Fruit fly (Drosophila melanogaster) whole organism, embryonic: Measurements from ENCODE around the gene CG45002.

Source experiments
- CG12071 ChIP-seq: fragments of 200-800 bp; sonication (Bioruptor generic); optimal IDR thresholded peaks from 3 replicates; lab custom pipeline; 2018; ENCODE audit warnings: missing biosample characterization, mild to moderate bottlenecking, missing genetic modification characterization
- CG12299 ChIP-seq: fragments of 200-800 bp; sonication (Bioruptor generic); optimal IDR thresholded peaks from 2 replicates; lab custom pipeline; 2018; ENCODE audit warnings: missing biosample characterization, mild to moderate bottlenecking, missing genetic modification characterization
- CG12391 ChIP-seq: fragments of 200-800 bp; sonication (Bioruptor generic); optimal IDR thresholded peaks from 3 replicates; lab custom pipeline; 2018; ENCODE audit warnings: missing biosample characterization, mild to moderate bottlenecking, missing genetic modification characterization, moderate library complexity
- CG15514 ChIP-seq: fragments of 200-800 bp; sonication (Bioruptor generic); optimal IDR thresholded peaks from 3 replicates; lab custom pipeline; 2017; ENCODE audit warnings: missing biosample characterization, missing genetic modification characterization, mild to moderate bottlenecking, moderate library complexity, missing genetic modification reagents
- CG16813 ChIP-seq: fragments of 200-800 bp; sonication (Bioruptor generic); IDR thresholded peaks from 3 replicates; pipeline ENCODE4 v1.3.6; 2022; ENCODE audit warnings: missing biosample characterization, missing genetic modification characterization; ENCODE audit not compliant: partially characterized antibody
- CG6765 ChIP-seq: fragments of 200-800 bp; sonication (Bioruptor generic); optimal IDR thresholded peaks from 3 replicates; lab custom pipeline; 2017; ENCODE audit warnings: missing biosample characterization, mild to moderate bottlenecking, missing genetic modification characterization
- Dad ChIP-seq: fragments of 200-800 bp; sonication (Bioruptor generic); optimal IDR thresholded peaks from 3 replicates; lab custom pipeline; 2016; ENCODE audit warnings: missing biosample characterization, missing genetic modification characterization
- Doc3 ChIP-seq: fragments of 200-800 bp; sonication (Bioruptor generic); IDR thresholded peaks from 3 replicates; pipeline ENCODE4 v1.3.6; 2022; ENCODE audit warnings: missing biosample characterization, missing genetic modification characterization; ENCODE audit not compliant: partially characterized antibody
- HLH3B ChIP-seq: fragments of 200-800 bp; sonication (Bioruptor generic); IDR thresholded peaks from 2 replicates; pipeline ENCODE4 v1.3.6; 2022; ENCODE audit warnings: missing biosample characterization, missing genetic modification characterization
- Hr51 ChIP-seq, 2 experiments: fragments of 200-800 bp; sonication (Bioruptor generic); optimal IDR thresholded peaks; 2 replicates in 1 of 2; 3 replicates in 1 of 2; lab custom pipeline; 2016 to 2018; ENCODE audit warnings: missing biosample characterization in 2 of 2, missing genetic modification characterization in 2 of 2, mild to moderate bottlenecking in 1 of 2, moderate library complexity in 1 of 2
- Meics ChIP-seq: fragments of 200-800 bp; sonication (Bioruptor generic); optimal IDR thresholded peaks from 2 replicates; lab custom pipeline; 2017; ENCODE audit warnings: missing biosample characterization, mild to moderate bottlenecking, missing genetic modification characterization
- Neu2 ChIP-seq: fragments of 200-800 bp; sonication (Bioruptor generic); optimal IDR thresholded peaks from 3 replicates; lab custom pipeline; 2016; ENCODE audit warnings: missing biosample characterization, missing genetic modification characterization, borderline replicate concordance
- kah ChIP-seq: fragments of 200-800 bp; sonication (Bioruptor generic); optimal IDR thresholded peaks from 2 replicates; lab custom pipeline; 2018; ENCODE audit warnings: missing biosample characterization, mild to moderate bottlenecking, missing genetic modification characterization
- zen2 ChIP-seq: fragments of 200-800 bp; sonication (Bioruptor generic); IDR thresholded peaks from 3 replicates; pipeline ENCODE4 v1.3.6; 2022; ENCODE audit warnings: missing biosample characterization, missing genetic modification characterization; ENCODE audit not compliant: partially characterized antibody

DNA sequence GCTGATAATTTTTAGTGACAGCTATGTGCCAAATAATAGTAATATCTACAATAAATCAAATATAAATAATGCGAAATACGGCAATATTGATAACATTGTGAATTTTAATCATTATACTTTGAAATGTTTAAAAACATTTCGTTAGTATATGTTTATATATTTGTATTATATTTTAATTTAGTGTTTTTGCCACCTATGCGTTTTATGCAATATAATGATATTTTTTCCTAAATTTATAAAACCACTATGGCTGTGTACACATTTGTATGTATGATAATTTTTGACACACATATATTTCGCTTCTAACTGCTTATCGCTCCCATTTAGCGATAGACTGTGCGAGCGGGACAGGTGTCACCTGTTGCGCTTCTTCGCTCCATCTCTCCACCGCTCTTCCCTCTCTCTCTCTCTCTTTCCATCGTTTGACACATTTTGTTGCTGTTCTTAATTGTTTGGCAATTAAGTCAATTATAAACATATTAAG, 122.4 kb downstream of the CG45002 start:
- TF ChIP-seq Dad (GFP tag; lab: Kevin White, UChicago) (no peak), CG6765 (GFP tag; lab: Kevin White, UChicago) (peak; percentile 42), kah (GFP tag; lab: Kevin White, UChicago) (peak; percentile 80), CG12391 (tag; lab: Kevin White, UChicago) (peak; percentile 71), CG12071 (GFP tag; lab: Kevin White, UChicago) (no peak), Neu2 (GFP tag; lab: Kevin White, UChicago) (no peak), Hr51 (GFP tag; optimal IDR thresholded peaks at IDR 0.05; lab: Kevin White, UChicago) (peak in 1 of 2 experiments; percentile 87), HLH3B (GFP tag; lab: Robert Waterston, UW) (0 out of 2 replicates have a peak, but pooled peaks have one; percentile 24), Doc3 (GFP tag; lab: Robert Waterston, UW) (no peak), CG12299 (tag; lab: Kevin White, UChicago) (peak; percentile 59), CG15514 (GFP tag; lab: Kevin White, UChicago) (peak; percentile 21), zen2 (no peak), Meics (GFP tag; lab: Kevin White, UChicago) (peak; percentile 85), CG16813 (GFP tag; lab: Robert Waterston, UW) (no peak)
